Fruit fly (Drosophila melanogaster) Kc167 (cell line): ENCODE data around the gene Or2a.

Source experiments
- Myc ChIP-seq: fragments of >200 bp; optimal IDR thresholded peaks from 2 replicates; lab custom pipeline; 2017; ENCODE audit warnings: missing external identifiers
- Sin3A ChIP-seq: fragments of >200 bp; optimal IDR thresholded peaks from 2 replicates; lab custom pipeline; 2018; ENCODE audit warnings: missing external identifiers
- h ChIP-seq: fragments of >200 bp; optimal IDR thresholded peaks from 3 replicates; lab custom pipeline; 2018; ENCODE audit warnings: missing external identifiers
- insv ChIP-seq: fragments of >200 bp; optimal IDR thresholded peaks from 3 replicates; lab custom pipeline; 2018; ENCODE audit warnings: missing external identifiers
- psq ChIP-seq: fragments of >200 bp; optimal IDR thresholded peaks from 2 replicates; lab custom pipeline; 2017; ENCODE audit warnings: missing external identifiers

dm6 chrX:2219899-2220298 lies 26.1 kb upstream of the Or2a start:
- TF ChIP-seq Myc (no peak), h (lab: Kevin White, UChicago) (no peak), insv (no peak), psq (lab: Kevin White, UChicago) (no peak), Sin3A (no peak)
